Fruit fly (Drosophila melanogaster) whole organism: ENCODE measurements around the gene CG8952.

ENCODE experiments used
- CG8478 ChIP-seq: fragments of >200 bp; optimal IDR thresholded peaks from 2 replicates; lab custom pipeline; 2018; ENCODE audit warnings: inconsistent platforms
- Dll ChIP-seq: fragments of >200 bp; optimal IDR thresholded peaks from 2 replicates; lab custom pipeline; 2017
- EcR ChIP-seq, 2 experiments: fragments of >200 bp; optimal IDR thresholded peaks; 2 replicates each; lab custom pipeline; 2017; ENCODE audit warnings: missing biosample characterization in 2 of 2, missing genetic modification characterization in 2 of 2, missing genetic modification reagents in 2 of 2
- pan ChIP-seq: fragments of >200 bp; optimal IDR thresholded peaks from 2 replicates; lab custom pipeline; 2017
- psq ChIP-seq: fragments of >200 bp; optimal IDR thresholded peaks from 2 replicates; lab custom pipeline; 2017
- usp ChIP-seq: fragments of >200 bp; optimal IDR thresholded peaks from 2 replicates; lab custom pipeline; 2017; ENCODE audit warnings: missing biosample characterization, missing genetic modification characterization, mixed read lengths

DNA sequence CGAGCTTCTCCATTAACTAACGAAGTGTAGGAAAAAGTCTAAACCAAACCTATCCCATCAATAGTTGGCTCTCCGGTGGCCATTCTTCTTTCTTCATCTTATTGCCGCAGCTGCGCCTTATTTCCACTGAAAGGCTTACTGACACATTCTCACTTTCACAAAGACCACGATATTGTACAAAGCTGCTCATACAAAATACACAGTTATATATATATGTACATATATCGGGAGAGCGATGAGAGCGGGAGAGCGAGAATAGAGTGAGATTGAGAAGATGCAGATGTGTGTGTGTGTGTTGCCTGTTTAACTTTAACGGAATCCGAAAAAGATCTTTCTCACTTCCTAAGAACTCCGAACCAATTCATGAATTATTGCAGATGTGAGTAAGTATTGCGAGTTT lies 47.0 kb upstream of the CG8952 start:
- TF ChIP-seq CG8478 (lab: Kevin White, UChicago) (no peak), EcR (GFP tag; optimal IDR thresholded peaks at IDR 0.05; lab: Kevin White, UChicago) (no peak), psq (lab: Kevin White, UChicago) (no peak), pan (lab: Kevin White, UChicago) (no peak), usp (GFP tag; lab: Kevin White, UChicago) (no peak), Dll (lab: Kevin White, UChicago) (no peak)
